Worm (Caenorhabditis elegans) whole organism, L4/young adult: ENCODE results near the gene Y51H7C.9.
"Not testable (repeated sequence)": the region's sequence is repeated elsewhere in the genome, so short reads cannot be mapped to it uniquely, and the experiment has no call there.

Experiments used
- W03F9.2 ChIP-seq: fragments of 150-350 bp; optimal IDR thresholded peaks from 2 replicates; lab custom pipeline; 2014; ENCODE audit warnings: missing biosample characterization, missing genetic modification characterization
- dao-5 ChIP-seq: sonication (generic microtip); optimal IDR thresholded peaks from 2 replicates; lab custom pipeline; 2016; ENCODE audit warnings: missing genotype, missing genetic modification characterization, moderate library complexity, missing compliant biosample characterization
- him-1 ChIP-seq: sonication (generic microtip); optimal IDR thresholded peaks from 2 replicates; lab custom pipeline; 2016; ENCODE audit warnings: missing genotype, missing genetic modification reagents, missing genetic modification characterization, missing compliant biosample characterization

Y51H7C.9 gene

ce11 chrII:1411372-1411771, at the start of gene Y51H7C.9:
Gene Y51H7C.9 (minus strand): TSS chrII:1411472.
- no peak for TF ChIP-seq him-1
- TF ChIP-seq dao-5: no peak
- no peak for TF ChIP-seq W03F9.2 (tag; lab: Kevin White, UChicago)

- not testable (repeated sequence) for TF ChIP-seq him-1; dao-5; W03F9.2 (tag; lab: Kevin White, UChicago)
These were observed 35.5 kb upstream of the Y51H7C.9 start, which contains the start of gene Y51H7C.12 for ce11 chrII:1446696-1447293. Gene Y51H7C.12 (minus strand): TSS chrII:1446746.

- TF ChIP-seq W03F9.2 (tag; lab: Kevin White, UChicago): no peak
- no peak for TF ChIP-seq dao-5
- TF ChIP-seq him-1: no peak
These were observed 33.6 kb upstream of the Y51H7C.9 start, which contains the start of gene scl-17 for ce11 chrII:1444911-1445310. Gene scl-17 (plus strand): TSS chrII:1445211.

ce11 chrII:1441479-1441878, 30.2 kb upstream of the Y51H7C.9 start:
- TF ChIP-seq dao-5 (no peak), W03F9.2 (tag; lab: Kevin White, UChicago) (no peak), him-1 (no peak)

ce11 chrII:1438336-1438589, 27.0 kb upstream of the Y51H7C.9 start, which contains the start of gene Y51H7C.3:
Gene Y51H7C.3 (plus strand): TSS chrII:1438490.
- TF ChIP-seq W03F9.2 (tag; lab: Kevin White, UChicago) (no peak), dao-5 (no peak), him-1 (no peak)

- TF ChIP-seq dao-5: no peak
These were observed 26.4 kb upstream of the Y51H7C.9 start, which contains the start of gene nol-6 for ce11 chrII:1437449-1438335. Gene nol-6 (minus strand): TSS chrII:1437499.

- no peak for TF ChIP-seq W03F9.2 (tag; lab: Kevin White, UChicago)
These were observed 25.4 kb upstream of the Y51H7C.9 start for ce11 chrII:1436715-1437114.

ce11 chrII:1423660-1424059, 12.4 kb upstream of the Y51H7C.9 start, which contains the start of gene Y51H7C.10:
Gene Y51H7C.10 (minus strand): TSS chrII:1423760.
- TF ChIP-seq W03F9.2 (tag; lab: Kevin White, UChicago): no peak
- no peak for TF ChIP-seq dao-5
- TF ChIP-seq him-1: no peak

- no peak for TF ChIP-seq him-1
- no peak for TF ChIP-seq dao-5
- TF ChIP-seq W03F9.2 (tag; lab: Kevin White, UChicago): no peak
These were observed 9.7 kb upstream of the Y51H7C.9 start for ce11 chrII:1420806-1421463.

ce11 chrII:1419994-1420393, 8.7 kb upstream of the Y51H7C.9 start:
- no peak for TF ChIP-seq dao-5
- no peak for TF ChIP-seq W03F9.2 (tag; lab: Kevin White, UChicago)
- no peak for TF ChIP-seq him-1

ce11 chrII:1412359-1412907, 1.2 kb upstream of the Y51H7C.9 start, which contains the start of gene alkb-1:
Gene alkb-1 (plus strand): TSS chrII:1412409.
- TF ChIP-seq W03F9.2 (tag; lab: Kevin White, UChicago): no peak
- TF ChIP-seq dao-5: no peak

ce11 chrII:1403056-1403455, 8.2 kb downstream of the Y51H7C.9 start, which contains the start of the genes Y51H7C.41 and cogc-4:
Gene Y51H7C.41 (plus strand): TSS chrII:1403321.
Gene cogc-4 (plus strand): TSS chrII:1403441.
- TF ChIP-seq him-1: no peak
- no peak for TF ChIP-seq dao-5
- no peak for TF ChIP-seq W03F9.2 (tag; lab: Kevin White, UChicago)

ce11 chrII:1402167-1402619, 9.1 kb downstream of the Y51H7C.9 start, which contains the start of gene Y51H7C.7:
Gene Y51H7C.7 (plus strand): TSS chrII:1402569.
- TF ChIP-seq W03F9.2 (tag; lab: Kevin White, UChicago) (no peak), him-1 (no peak), dao-5 (no peak)

ce11 chrII:1401474-1401873, 9.8 kb downstream of the Y51H7C.9 start, which contains the start of gene Y51H7C.8:
Gene Y51H7C.8 (plus strand): TSS chrII:1401774.
- TF ChIP-seq W03F9.2 (tag; lab: Kevin White, UChicago): no peak
- no peak for TF ChIP-seq dao-5
- no peak for TF ChIP-seq him-1
